Worm (Caenorhabditis elegans): ENCODE results near the gene srw-33.

Gene srw-33

DNA sequence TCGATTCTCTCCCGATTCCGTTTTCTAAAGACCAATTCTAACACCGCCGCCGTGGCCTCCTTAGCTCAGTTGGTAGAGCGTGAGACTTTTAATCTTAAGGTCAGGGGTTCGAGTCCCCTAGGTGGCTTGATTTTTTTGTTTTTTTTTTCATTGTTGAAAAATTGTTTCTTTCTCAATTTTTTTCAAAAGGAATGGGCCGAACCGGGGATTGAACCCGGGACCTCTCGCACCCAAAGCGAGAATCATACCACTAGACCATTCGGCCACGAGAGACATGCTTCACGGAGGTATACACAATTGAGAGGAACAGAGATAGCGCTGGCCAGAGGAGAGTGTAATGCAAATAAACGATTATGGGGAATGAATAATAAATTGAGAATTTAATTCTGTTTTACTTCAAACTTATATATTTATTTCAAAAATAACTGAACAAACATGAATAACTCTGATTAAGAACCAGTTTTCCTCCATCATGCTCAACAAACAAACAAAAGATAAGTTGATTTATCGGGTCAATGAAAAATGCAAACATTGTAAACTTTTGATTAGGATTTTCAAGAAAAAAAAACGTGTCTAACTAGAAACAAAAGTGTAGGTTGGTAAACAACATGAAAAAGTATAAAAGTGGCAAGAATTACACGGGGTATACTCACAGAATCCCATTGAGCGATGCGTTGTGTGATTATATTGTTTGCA lies 13.9 kb upstream of the srw-33 start, which contains the start of gene pqn-71 (continued):
- TF ChIP-seq K09A11.1 (tag; optimal IDR thresholded peaks at IDR 0.05; ENCODE audit: insufficient read depth) (peak; percentile 73), npax-4 (tag; optimal IDR thresholded peaks at IDR 0.05) (peak; percentile 71), pqm-1 (tag; optimal IDR thresholded peaks at IDR 0.05) (peak; percentile 87), odd-2 (tag; optimal IDR thresholded peaks at IDR 0.05) (no peak), sox-4 (tag; optimal IDR thresholded peaks at IDR 0.05) (peak; percentile 77), ceh-6 (GFP tag; optimal IDR thresholded peaks at IDR 0.05) (peak; percentile 79), unc-55 (GFP tag; optimal IDR thresholded peaks at IDR 0.05) (no peak), ceh-30 (tag; optimal IDR thresholded peaks at IDR 0.05) (peak; percentile 60), nhr-232 (tag; optimal IDR thresholded peaks at IDR 0.05) (peak; percentile 79), ceh-18 (tag; optimal IDR thresholded peaks at IDR 0.05) (peak; percentile 72), nhr-11 (tag; optimal IDR thresholded peaks at IDR 0.05) (no peak), fkh-10 (GFP tag; optimal IDR thresholded peaks at IDR 0.05) (no peak), ceh-14 (tag; optimal IDR thresholded peaks at IDR 0.05) (peak; percentile 89), ceh-45 (GFP tag; IDR thresholded peaks at IDR 0.05) (peak; percentile 73), ceh-34 (tag; optimal IDR thresholded peaks at IDR 0.05) (peak; percentile 86), madf-2 (tag; optimal IDR thresholded peaks at IDR 0.05) (peak; percentile 90), lin-11 (tag; optimal IDR thresholded peaks at IDR 0.05) (peak; percentile 74), pha-2 (tag; optimal IDR thresholded peaks at IDR 0.05) (peak; percentile 80), unc-42 (tag; optimal IDR thresholded peaks at IDR 0.05) (peak; percentile 2), sdc-2 (tag; optimal IDR thresholded peaks at IDR 0.05) (peak; percentile 80), ttx-3 (tag; optimal IDR thresholded peaks at IDR 0.05) (peak; percentile 84), unc-86 (tag; optimal IDR thresholded peaks at IDR 0.05) (peak; percentile 83)

DNA sequence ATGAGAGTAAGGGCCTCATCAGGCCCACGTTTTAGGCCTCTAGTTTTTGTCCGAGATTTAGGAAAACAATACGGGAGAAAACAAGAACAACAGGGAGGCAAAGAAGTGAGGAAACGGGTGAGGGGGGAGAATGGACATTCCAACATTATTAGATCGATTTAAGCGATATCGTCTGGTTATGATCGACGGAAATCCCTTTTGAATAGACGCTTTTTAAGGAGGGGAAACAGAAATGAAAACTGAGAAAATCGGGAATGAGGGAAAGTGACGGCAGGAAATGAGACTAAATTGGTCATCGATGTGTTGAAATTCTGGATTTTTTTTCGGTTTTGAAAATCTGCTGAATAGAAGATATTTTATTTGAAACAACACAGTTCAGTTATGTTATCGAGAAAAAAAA lies 13.1 kb upstream of the srw-33 start, which contains the start of gene rocf-1:
TSS of gene rocf-1 (minus strand) at position 101 of the 400 bp plus-strand sequence.
- TF ChIP-seq dve-1 (tag; optimal IDR thresholded peaks at IDR 0.05) (no peak), lim-6 (tag; optimal IDR thresholded peaks at IDR 0.05) (no peak), hlh-8 (tag; optimal IDR thresholded peaks at IDR 0.05) (no peak), ztf-16 (tag; optimal IDR thresholded peaks at IDR 0.05) (no peak), ceh-18 (tag; optimal IDR thresholded peaks at IDR 0.05) (no peak), K02D7.2 (tag; optimal IDR thresholded peaks at IDR 0.05) (no peak), nfya-1 (tag; optimal IDR thresholded peaks at IDR 0.05) (no peak), hlh-30 (tag; optimal IDR thresholded peaks at IDR 0.05; ENCODE audit: insufficient read depth) (no peak), ama-1 (optimal IDR thresholded peaks at IDR 0.05) (no peak), unc-3 (GFP tag; conservative IDR thresholded peaks at IDR 0.05) (no peak), unc-3 (tag; optimal IDR thresholded peaks at IDR 0.05) (no peak), che-1 (tag; optimal IDR thresholded peaks at IDR 0.05) (no peak), dmd-4 (tag; optimal IDR thresholded peaks at IDR 0.05; ENCODE audit: borderline replicate concordance) (no peak), sdc-2 (tag; optimal IDR thresholded peaks at IDR 0.05) (no peak), nhr-11 (tag; optimal IDR thresholded peaks at IDR 0.05) (no peak), fkh-10 (GFP tag; optimal IDR thresholded peaks at IDR 0.05) (no peak), madf-2 (tag; optimal IDR thresholded peaks at IDR 0.05) (no peak), sox-2 (GFP tag; IDR thresholded peaks at IDR 0.05) (no peak), npax-4 (tag; optimal IDR thresholded peaks at IDR 0.05) (no peak), ceh-19 (GFP tag; optimal IDR thresholded peaks at IDR 0.05) (no peak), pag-3 (tag; optimal IDR thresholded peaks at IDR 0.05; ENCODE audit: borderline replicate concordance) (no peak)

DNA sequence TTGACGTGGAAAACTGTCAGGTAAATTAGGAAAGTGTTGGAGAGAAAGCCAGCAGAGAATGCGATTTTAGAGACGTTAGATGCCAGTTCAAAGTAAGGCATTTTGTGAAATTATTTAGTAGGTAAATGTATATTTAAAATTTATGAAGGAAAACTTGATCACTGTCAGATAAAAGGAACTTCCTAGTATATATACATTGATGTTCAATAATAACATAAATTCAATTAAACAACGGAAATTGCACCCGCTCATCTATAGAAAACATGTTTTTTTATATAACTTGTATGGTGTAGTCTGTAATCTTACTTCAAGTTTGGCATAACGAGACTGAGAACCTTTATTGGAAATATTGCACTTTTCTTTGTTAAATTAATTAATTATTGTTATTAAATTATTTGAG lies 7.8 kb upstream of the srw-33 start, which contains the start of gene str-71:
TSS of gene str-71 (minus strand) at position 101 of the 400 bp plus-strand sequence.
- no peak for TF ChIP-seq ceh-48 (tag; optimal IDR thresholded peaks at IDR 0.05)
- no peak for TF ChIP-seq T23F11.4 (GFP tag; optimal IDR thresholded peaks at IDR 0.05)
- TF ChIP-seq nhr-232 (tag; optimal IDR thresholded peaks at IDR 0.05), result no peak
- no peak for TF ChIP-seq unc-3 (GFP tag; conservative IDR thresholded peaks at IDR 0.05)
- no peak for TF ChIP-seq unc-3 (tag; optimal IDR thresholded peaks at IDR 0.05)
- no peak for TF ChIP-seq sox-2 (GFP tag; IDR thresholded peaks at IDR 0.05)
- no peak for TF ChIP-seq ets-4 (tag; optimal IDR thresholded peaks at IDR 0.05)

Measured in whole organism, late embryonic.